Fruit fly (Drosophila melanogaster): Measurements from ENCODE around the gene CG31013.

The CG31013 gene

DNA sequence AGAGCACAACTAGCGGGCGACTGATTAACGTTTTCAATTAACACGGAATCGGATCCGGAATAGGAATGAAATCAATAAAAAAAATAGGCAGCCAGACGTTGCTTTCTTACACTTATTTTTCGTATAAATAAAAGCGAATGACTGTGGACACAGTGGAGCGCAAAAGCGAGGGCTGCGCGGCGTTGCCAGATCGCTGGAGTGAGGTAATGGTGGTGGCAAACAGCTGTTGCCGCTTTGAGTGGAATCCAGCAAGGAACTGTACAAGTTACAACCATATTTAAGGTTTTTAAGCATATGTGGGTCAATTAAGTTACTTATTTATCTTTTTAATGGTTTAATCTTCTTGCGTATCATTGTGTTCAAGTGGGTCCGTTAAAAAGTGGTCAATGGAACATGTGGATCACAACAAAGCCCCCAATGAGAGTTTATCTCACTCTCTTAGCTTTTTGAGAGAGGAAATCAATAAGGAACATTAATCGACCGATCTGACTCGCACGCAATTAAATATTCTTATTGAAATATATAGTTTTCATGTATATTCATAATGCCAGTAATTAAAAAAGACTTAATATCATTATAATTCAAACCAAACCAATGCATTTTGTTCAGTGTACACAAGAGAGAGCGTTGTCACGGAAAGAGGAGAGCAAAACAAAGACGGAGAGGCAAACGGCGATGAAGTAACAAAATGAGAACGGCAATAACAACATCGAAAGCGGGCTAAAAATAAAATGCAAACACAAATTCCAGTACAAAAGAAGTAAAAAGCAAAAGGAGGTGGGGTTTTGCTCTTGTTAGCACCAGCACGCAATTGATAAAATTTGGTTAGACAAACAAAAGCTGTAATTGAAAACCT lies 45.3 kb downstream of the CG31013 start (continued):
- TF ChIP-seq CG18764 (GFP tag; optimal IDR thresholded peaks at IDR 0.05), result peak; percentile 88
- TF ChIP-seq Atf-2 (GFP tag; optimal IDR thresholded peaks at IDR 0.05), result peak; percentile 78
- TF ChIP-seq Lhr (GFP tag; optimal IDR thresholded peaks at IDR 0.05), result peak; percentile 54
- TF ChIP-seq Sin3A (optimal IDR thresholded peaks at IDR 0.05), result no peak
- TF ChIP-seq CG17385 (GFP tag; optimal IDR thresholded peaks at IDR 0.05), result peak; percentile 88
- peak; percentile 89 for TF ChIP-seq C15 (GFP tag; IDR thresholded peaks at IDR 0.05)
- peak; percentile 81 for TF ChIP-seq CG6272 (GFP tag; IDR thresholded peaks at IDR 0.05)
- peak; percentile 87 for TF ChIP-seq Mrtf (GFP tag; IDR thresholded peaks at IDR 0.05)
- TF ChIP-seq Six4 (GFP tag; optimal IDR thresholded peaks at IDR 0.05), result peak; percentile 90
- TF ChIP-seq ash1 (GFP tag; optimal IDR thresholded peaks at IDR 0.05), result peak; percentile 73
- TF ChIP-seq CG34422 (GFP tag; IDR thresholded peaks at IDR 0.05), result peak; percentile 96
- TF ChIP-seq Dp (GFP tag; optimal IDR thresholded peaks at IDR 0.05), result no peak
- TF ChIP-seq HLH3B (GFP tag; IDR thresholded peaks at IDR 0.05), result peak; percentile 95
- TF ChIP-seq dati (GFP tag; IDR thresholded peaks at IDR 0.05), result peak; percentile 77
- peak; percentile 81 for TF ChIP-seq CG10959 (GFP tag; IDR thresholded peaks at IDR 0.05)
- peak; percentile 79 for TF ChIP-seq corto (GFP tag; optimal IDR thresholded peaks at IDR 0.05)
- peak; percentile 94 for TF ChIP-seq CG2120 (GFP tag; optimal IDR thresholded peaks at IDR 0.05)
- peak; percentile 80 for TF ChIP-seq Taf1 (GFP tag; IDR thresholded peaks at IDR 0.05)
- peak; percentile 6 for TF ChIP-seq CG9797 (GFP tag; optimal IDR thresholded peaks at IDR 0.05)
- peak; percentile 96 for TF ChIP-seq Med (GFP tag)
- TF ChIP-seq Deaf1 (tag; optimal IDR thresholded peaks at IDR 0.05), result peak; percentile 67
- peak; percentile 72 for TF ChIP-seq eyg (GFP tag; optimal IDR thresholded peaks at IDR 0.05)
- peak; percentile 78 for TF ChIP-seq ewg (GFP tag; optimal IDR thresholded peaks at IDR 0.05)
- peak; percentile 80 for TF ChIP-seq repo (GFP tag; optimal IDR thresholded peaks at IDR 0.05)
- peak; percentile 92 for TF ChIP-seq Dbx (GFP tag; IDR thresholded peaks at IDR 0.05)
- peak; percentile 63 for TF ChIP-seq CG33557 (GFP tag; optimal IDR thresholded peaks at IDR 0.05)
- peak; percentile 56 for TF ChIP-seq fd102C (GFP tag; optimal IDR thresholded peaks at IDR 0.05)
- TF ChIP-seq Mes4 (GFP tag; optimal IDR thresholded peaks at IDR 0.05), result peak; percentile 86
- TF ChIP-seq onecut (GFP tag; IDR thresholded peaks at IDR 0.05), result peak; percentile 92
- TF ChIP-seq CG4617 (GFP tag; optimal IDR thresholded peaks at IDR 0.05; ENCODE audit: borderline replicate concordance), result peak; percentile 59
- TF ChIP-seq lov (optimal IDR thresholded peaks at IDR 0.05), result no peak
- peak; percentile 96 for TF ChIP-seq lov (GFP tag; IDR thresholded peaks at IDR 0.05)
- TF ChIP-seq CG7745 (tag; optimal IDR thresholded peaks at IDR 0.05), result no peak
- peak; percentile 89 for TF ChIP-seq CG6765 (GFP tag; optimal IDR thresholded peaks at IDR 0.05)
- TF ChIP-seq dimm (GFP tag; IDR thresholded peaks at IDR 0.05), result peak; percentile 77
- peak; percentile 74 for TF ChIP-seq pb (GFP tag; optimal IDR thresholded peaks at IDR 0.05)
- TF ChIP-seq CG12391 (tag; optimal IDR thresholded peaks at IDR 0.05), result peak; percentile 92
- TF ChIP-seq CG8478 (optimal IDR thresholded peaks at IDR 0.05), result no peak
- peak; percentile 81 for TF ChIP-seq CG6683 (GFP tag; optimal IDR thresholded peaks at IDR 0.05)
- TF ChIP-seq CG13296 (GFP tag; optimal IDR thresholded peaks at IDR 0.05), result peak; percentile 84
- TF ChIP-seq bab2 (GFP tag; optimal IDR thresholded peaks at IDR 0.05), result peak; percentile 58
- TF ChIP-seq oc (tag; optimal IDR thresholded peaks at IDR 0.05), result peak; percentile 86
- no peak for TF ChIP-seq pfk (GFP tag; optimal IDR thresholded peaks at IDR 0.05)
- peak; percentile 91 for TF ChIP-seq Meics (GFP tag; optimal IDR thresholded peaks at IDR 0.05)
- TF ChIP-seq CG7839 (tag; optimal IDR thresholded peaks at IDR 0.05), result peak; percentile 95
- TF ChIP-seq trem (tag; optimal IDR thresholded peaks at IDR 0.05), result peak; percentile 77
- TF ChIP-seq eve (GFP tag; optimal IDR thresholded peaks at IDR 0.05), result peak in 1 of 2 experiments; percentile 94
- TF ChIP-seq Dref (GFP tag; IDR thresholded peaks at IDR 0.05), result no peak
- TF ChIP-seq kah (GFP tag; optimal IDR thresholded peaks at IDR 0.05), result peak; percentile 70
- TF ChIP-seq chn (GFP tag; optimal IDR thresholded peaks at IDR 0.05), result peak; percentile 82

Measured in whole organism, embryonic.